Worm (Caenorhabditis elegans): ENCODE measurements around the gene hpo-30.

hpo-30 gene

DNA sequence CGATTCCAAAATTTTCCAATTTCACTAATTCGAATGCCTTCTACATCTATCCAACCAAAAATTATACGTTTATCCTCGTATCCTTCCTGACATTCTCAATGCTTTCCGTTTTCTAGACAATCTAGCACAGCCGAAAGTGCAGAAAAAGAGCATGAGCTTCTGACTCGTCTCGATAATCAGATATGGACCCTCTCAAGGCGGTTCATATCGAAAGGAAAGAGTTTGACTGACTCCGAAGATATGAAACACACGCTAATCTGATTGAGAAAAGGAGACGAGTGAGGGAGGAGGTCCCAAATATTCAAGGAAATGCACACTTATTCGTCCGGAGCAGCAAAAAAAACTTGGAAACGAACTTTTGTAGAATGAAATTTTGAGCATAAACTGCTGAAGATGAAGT lies 19.0 kb upstream of the hpo-30 start:
- TF ChIP-seq ets-7 (tag; optimal IDR thresholded peaks at IDR 0.05), result no peak
- no peak for TF ChIP-seq scrt-1 (GFP tag; IDR thresholded peaks at IDR 0.05)
- TF ChIP-seq F13C5.2 (tag; optimal IDR thresholded peaks at IDR 0.05), result no peak
- no peak for TF ChIP-seq ceh-13 (GFP tag; optimal IDR thresholded peaks at IDR 0.05)
- no peak for TF ChIP-seq hmg-4 (GFP tag; optimal IDR thresholded peaks at IDR 0.05)
- no peak for TF ChIP-seq tbx-11 (GFP tag; IDR thresholded peaks at IDR 0.05)

- no peak for TF ChIP-seq hnd-1 (tag; optimal IDR thresholded peaks at IDR 0.05)
- TF ChIP-seq ets-7 (tag; optimal IDR thresholded peaks at IDR 0.05), result no peak
These were observed 16.5 kb upstream of the hpo-30 start for ce11 chrV:12326638-12327037.

DNA sequence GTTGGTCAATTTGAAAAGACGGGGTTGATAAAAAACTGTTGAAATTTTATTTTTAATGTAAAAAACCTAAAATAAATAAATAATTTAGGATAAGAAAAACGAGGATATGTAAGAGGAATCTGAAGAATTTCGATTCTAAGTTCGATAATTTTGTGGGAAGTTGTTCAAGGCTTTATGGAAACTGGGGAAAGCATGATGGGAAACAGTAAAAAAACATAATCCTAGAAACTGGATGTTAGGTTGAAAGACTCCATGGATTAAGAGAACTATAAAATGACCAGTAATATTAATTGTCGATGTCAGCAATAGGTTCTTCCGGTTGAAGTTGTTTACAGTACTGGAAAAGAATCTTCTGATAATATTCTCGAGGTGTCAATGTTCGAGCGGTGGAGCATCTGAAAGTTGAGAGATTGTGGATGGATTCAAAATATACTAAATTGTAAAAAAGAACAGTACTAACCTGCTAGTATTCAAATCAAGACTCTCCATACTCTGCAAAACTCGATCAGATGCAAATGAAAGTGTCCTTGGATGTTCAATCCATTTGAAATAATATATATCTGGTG lies 10.2 kb upstream of the hpo-30 start:
- no peak for TF ChIP-seq tbx-37 (GFP tag; conservative IDR thresholded peaks at IDR 0.05)
- no peak for TF ChIP-seq ceh-13 (GFP tag; optimal IDR thresholded peaks at IDR 0.05)
- no peak for TF ChIP-seq tbx-11 (GFP tag; IDR thresholded peaks at IDR 0.05)
- no peak for TF ChIP-seq ets-7 (tag; optimal IDR thresholded peaks at IDR 0.05)
- no peak for TF ChIP-seq hnd-1 (tag; optimal IDR thresholded peaks at IDR 0.05)
- no peak for TF ChIP-seq aly-1 (tag; optimal IDR thresholded peaks at IDR 0.05)
- TF ChIP-seq B0310.2 (tag; optimal IDR thresholded peaks at IDR 0.05), result no peak
- no peak for TF ChIP-seq pes-1 (GFP tag; IDR thresholded peaks at IDR 0.05)

ce11 chrV:12317894-12318553 lies 7.9 kb upstream of the hpo-30 start, which contains the start of the genes R04F11.5 and R04F11.2:
Gene R04F11.5, minus strand, starts transcription at chrV:12318019.
Gene R04F11.2, plus strand, starts transcription at chrV:12318381.
- TF ChIP-seq F13C5.2 (tag; optimal IDR thresholded peaks at IDR 0.05) (peak; percentile 15), scrt-1 (GFP tag; IDR thresholded peaks at IDR 0.05) (no peak), pes-1 (GFP tag; IDR thresholded peaks at IDR 0.05) (0 out of 2 replicates have a peak, but pooled peaks have one; percentile 31)

DNA sequence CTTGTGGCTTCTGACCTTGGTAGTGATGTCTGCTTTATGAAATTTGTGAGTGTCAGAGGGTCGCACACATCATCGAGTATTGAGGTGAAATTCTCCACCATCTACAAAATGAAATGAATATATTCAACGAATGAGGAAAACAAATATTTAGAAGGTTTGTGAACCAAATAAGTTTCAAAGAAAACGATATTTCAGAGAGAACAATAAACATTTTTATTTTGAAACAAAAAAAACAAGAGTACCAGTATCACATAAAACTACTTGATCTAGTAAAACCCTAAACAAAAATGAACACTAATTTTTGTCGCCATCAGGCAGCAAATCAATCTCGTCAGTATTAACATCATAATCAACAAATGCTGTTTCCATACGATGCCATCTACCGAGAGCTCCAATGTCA lies 6.9 kb upstream of the hpo-30 start, which contains the start of gene R04F11.3:
Gene R04F11.3, minus strand, starts transcription at position 101 of the 400 bp plus-strand sequence.
- TF ChIP-seq aly-1 (tag; optimal IDR thresholded peaks at IDR 0.05) (no peak), flt-1 (GFP tag; IDR thresholded peaks at IDR 0.05) (no peak), scrt-1 (GFP tag; IDR thresholded peaks at IDR 0.05) (no peak), pes-1 (GFP tag; IDR thresholded peaks at IDR 0.05) (no peak), ets-7 (tag; optimal IDR thresholded peaks at IDR 0.05) (no peak)

DNA sequence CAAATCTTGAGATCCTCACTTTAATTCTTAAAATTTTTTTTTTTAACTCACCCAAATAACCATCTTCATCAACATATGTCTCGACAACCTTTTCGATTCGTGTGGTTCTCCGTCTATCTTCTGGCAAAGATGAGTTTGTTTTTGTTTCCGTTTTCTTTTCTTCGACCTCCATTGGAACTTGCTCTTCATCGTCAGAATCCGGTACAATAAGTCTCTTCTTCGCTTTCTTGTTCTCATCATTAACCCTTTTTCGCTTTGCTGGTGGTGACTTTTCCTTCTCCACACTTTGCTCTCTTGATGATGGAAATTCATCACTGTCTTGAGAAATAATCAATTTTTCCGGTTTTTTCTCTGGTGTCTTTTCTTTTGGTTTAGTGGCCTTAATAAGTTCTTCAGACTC lies 5.9 kb upstream of the hpo-30 start:
- TF ChIP-seq tra-4 (tag; optimal IDR thresholded peaks at IDR 0.05), result no peak
- TF ChIP-seq pes-1 (GFP tag; IDR thresholded peaks at IDR 0.05), result no peak
- TF ChIP-seq scrt-1 (GFP tag; IDR thresholded peaks at IDR 0.05), result no peak
- TF ChIP-seq F13C5.2 (tag; optimal IDR thresholded peaks at IDR 0.05), result no peak
- no peak for TF ChIP-seq ceh-13 (GFP tag; optimal IDR thresholded peaks at IDR 0.05)
- TF ChIP-seq hmg-4 (GFP tag; optimal IDR thresholded peaks at IDR 0.05), result no peak
- no peak for TF ChIP-seq tbx-37 (GFP tag; conservative IDR thresholded peaks at IDR 0.05)
- TF ChIP-seq hnd-1 (tag; optimal IDR thresholded peaks at IDR 0.05), result no peak
- no peak for TF ChIP-seq ama-1 (optimal IDR thresholded peaks at IDR 0.05)
- no peak for TF ChIP-seq ceh-36 (tag; optimal IDR thresholded peaks at IDR 0.05)
- TF ChIP-seq tbx-11 (GFP tag; IDR thresholded peaks at IDR 0.05), result no peak
- TF ChIP-seq sea-1 (GFP tag; conservative IDR thresholded peaks at IDR 0.05), result no peak
- no peak for TF ChIP-seq aly-1 (tag; optimal IDR thresholded peaks at IDR 0.05)
- TF ChIP-seq flt-1 (GFP tag; IDR thresholded peaks at IDR 0.05), result no peak
- no peak for TF ChIP-seq hmbx-1 (tag; optimal IDR thresholded peaks at IDR 0.05)
- TF ChIP-seq B0310.2 (tag; optimal IDR thresholded peaks at IDR 0.05), result no peak
- no peak for TF ChIP-seq ets-7 (tag; optimal IDR thresholded peaks at IDR 0.05)

DNA sequence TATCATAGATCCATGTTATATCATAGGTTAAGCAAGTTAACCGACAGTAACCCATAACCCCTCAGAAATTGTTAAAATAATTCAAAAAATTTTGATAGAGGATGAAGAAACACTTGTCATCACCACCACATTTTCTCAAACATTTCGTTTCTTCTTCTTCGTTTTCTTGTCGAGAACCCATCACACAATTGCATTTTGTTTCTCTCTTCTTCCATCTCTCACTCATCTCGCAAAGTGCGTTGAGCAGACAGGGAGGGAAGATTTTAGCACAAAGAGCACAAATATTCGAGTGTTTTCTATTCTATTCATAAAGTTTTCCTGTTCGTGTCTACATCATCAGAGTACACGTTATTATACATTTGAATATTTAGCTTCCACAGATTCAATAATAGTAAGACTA lies 4.3 kb upstream of the hpo-30 start:
- TF ChIP-seq hmbx-1 (tag; optimal IDR thresholded peaks at IDR 0.05) (no peak), ceh-36 (tag; optimal IDR thresholded peaks at IDR 0.05) (no peak), tbx-37 (GFP tag; conservative IDR thresholded peaks at IDR 0.05) (no peak), tra-4 (tag; optimal IDR thresholded peaks at IDR 0.05) (no peak), hmg-4 (GFP tag; optimal IDR thresholded peaks at IDR 0.05) (no peak), tbx-11 (GFP tag; IDR thresholded peaks at IDR 0.05) (no peak), F13C5.2 (tag; optimal IDR thresholded peaks at IDR 0.05) (no peak), pes-1 (GFP tag; IDR thresholded peaks at IDR 0.05) (no peak), sea-1 (GFP tag; conservative IDR thresholded peaks at IDR 0.05) (no peak), scrt-1 (GFP tag; IDR thresholded peaks at IDR 0.05) (no peak), flt-1 (GFP tag; IDR thresholded peaks at IDR 0.05) (no peak)

ce11 chrV:12307011-12307540 lies 3.1 kb downstream of the hpo-30 start, which contains the start of gene srg-45:
Gene srg-45, plus strand, starts transcription at chrV:12307490.
- TF ChIP-seq ets-7 (tag; optimal IDR thresholded peaks at IDR 0.05) (no peak), hnd-1 (tag; optimal IDR thresholded peaks at IDR 0.05) (no peak), tra-4 (tag; optimal IDR thresholded peaks at IDR 0.05) (no peak), hmg-4 (GFP tag; optimal IDR thresholded peaks at IDR 0.05) (no peak), flt-1 (GFP tag; IDR thresholded peaks at IDR 0.05) (no peak), hmbx-1 (tag; optimal IDR thresholded peaks at IDR 0.05) (no peak), pes-1 (GFP tag; IDR thresholded peaks at IDR 0.05) (no peak), ceh-36 (tag; optimal IDR thresholded peaks at IDR 0.05) (no peak), sea-1 (GFP tag; conservative IDR thresholded peaks at IDR 0.05) (no peak), aly-1 (tag; optimal IDR thresholded peaks at IDR 0.05) (no peak), F13C5.2 (tag; optimal IDR thresholded peaks at IDR 0.05) (no peak)
